Worm (Caenorhabditis elegans): ENCODE measurements around the gene K07F5.17.

K07F5.17 gene

ce11 chrIV:9842071-9842470 lies at the start of gene K07F5.17:
K07F5.17 (plus strand) TSS chrIV:9842371.
- no peak for TF ChIP-seq egrh-3 (GFP tag; IDR thresholded peaks at IDR 0.05)
- TF ChIP-seq F33H1.4 (GFP tag; IDR thresholded peaks at IDR 0.05), result no peak
- TF ChIP-seq lin-26 (GFP tag; IDR thresholded peaks at IDR 0.05), result no peak
- no peak for TF ChIP-seq let-607 (tag; optimal IDR thresholded peaks at IDR 0.05)
- TF ChIP-seq ekl-4 (GFP tag; IDR thresholded peaks at IDR 0.05), result no peak
- TF ChIP-seq pha-4 (tag; optimal IDR thresholded peaks at IDR 0.05), result no peak
- TF ChIP-seq hlh-12 (tag; optimal IDR thresholded peaks at IDR 0.05), result no peak
- TF ChIP-seq ceh-40 (GFP tag; IDR thresholded peaks at IDR 0.05), result no peak
- no peak for TF ChIP-seq aptf-2 (GFP tag; conservative IDR thresholded peaks at IDR 0.05)
- TF ChIP-seq K12H6.12 (tag; optimal IDR thresholded peaks at IDR 0.05), result no peak
- TF ChIP-seq snpc-1.1 (tag; optimal IDR thresholded peaks at IDR 0.05; ENCODE audit: insufficient read depth), result no peak
- TF ChIP-seq somi-1 (GFP tag; optimal IDR thresholded peaks at IDR 0.05), result no peak
- no peak for TF ChIP-seq unc-62 (GFP tag; optimal IDR thresholded peaks at IDR 0.05)
- TF ChIP-seq F23B12.7 (tag; optimal IDR thresholded peaks at IDR 0.05; ENCODE audit: insufficient read depth), result no peak

ce11 chrIV:9795250-9795649 lies 46.9 kb upstream of the K07F5.17 start:
- no peak for TF ChIP-seq nfyb-1 (GFP tag; IDR thresholded peaks at IDR 0.05)
- TF ChIP-seq attf-5 (GFP tag; optimal IDR thresholded peaks at IDR 0.05), result no peak
- no peak for TF ChIP-seq B0336.3 (GFP tag; IDR thresholded peaks at IDR 0.05)

- TF ChIP-seq Y79H2A.3 (GFP tag; conservative IDR thresholded peaks at IDR 0.05) (no peak), hmg-1.2 (GFP tag; IDR thresholded peaks at IDR 0.05) (peak; percentile 8; the same call in 1 of the 2 replicates)
Observed at ce11 chrIV:9796494-9796893, 45.7 kb upstream of the K07F5.17 start, which contains the start of gene pis-1. pis-1 (minus strand) TSS chrIV:9796594.

ce11 chrIV:9797304-9798003 lies 44.7 kb upstream of the K07F5.17 start, which contains the start of gene T13F2.2:
T13F2.2 (minus strand) TSS chrIV:9797354.
- TF ChIP-seq lin-54 (GFP tag; optimal IDR thresholded peaks at IDR 0.05), result peak; percentile 15
- TF ChIP-seq nhr-80 (tag; optimal IDR thresholded peaks at IDR 0.05), result peak; percentile 46
- no peak for TF ChIP-seq hlh-12 (tag; optimal IDR thresholded peaks at IDR 0.05)

- TF ChIP-seq zfh-2 (GFP tag; conservative IDR thresholded peaks at IDR 0.05) (no peak), ceh-91 (GFP tag; IDR thresholded peaks at IDR 0.05) (no peak), nhr-80 (tag; optimal IDR thresholded peaks at IDR 0.05) (peak; percentile 50), Y53G8AR.9 (GFP tag; conservative IDR thresholded peaks at IDR 0.05) (0 out of 2 replicates have a peak, but pooled peaks have one; percentile 8)
Observed at ce11 chrIV:9798307-9798706, 43.9 kb upstream of the K07F5.17 start.

ce11 chrIV:9799129-9799528 lies 43.0 kb upstream of the K07F5.17 start, which contains the start of gene fat-4:
fat-4 (plus strand) TSS chrIV:9799429.
- TF ChIP-seq mel-28 (tag; optimal IDR thresholded peaks at IDR 0.05; ENCODE audit: borderline replicate concordance) (no peak), ztf-18 (tag; optimal IDR thresholded peaks at IDR 0.05) (no peak), nfya-1 (tag; optimal IDR thresholded peaks at IDR 0.05; ENCODE audit: borderline replicate concordance, insufficient read depth) (no peak), lsl-1 (GFP tag; optimal IDR thresholded peaks at IDR 0.05) (no peak), ZK185.1 (tag; optimal IDR thresholded peaks at IDR 0.05; ENCODE audit: poor library complexity, severe bottlenecking) (no peak), B0035.1 (tag; optimal IDR thresholded peaks at IDR 0.05) (no peak), F37B4.10 (GFP tag; IDR thresholded peaks at IDR 0.05) (no peak), somi-1 (GFP tag; optimal IDR thresholded peaks at IDR 0.05) (no peak), nfya-2 (GFP tag; IDR thresholded peaks at IDR 0.05) (no peak), pha-4 (tag; optimal IDR thresholded peaks at IDR 0.05) (no peak), ceh-27 (GFP tag; optimal IDR thresholded peaks at IDR 0.05) (no peak), snpc-1.3 (tag; optimal IDR thresholded peaks at IDR 0.05; ENCODE audit: insufficient read depth) (no peak), hmg-1.2 (GFP tag; IDR thresholded peaks at IDR 0.05) (no peak), nhr-27 (tag; optimal IDR thresholded peaks at IDR 0.05) (no peak), egrh-3 (GFP tag; IDR thresholded peaks at IDR 0.05) (no peak), aptf-3 (GFP tag; IDR thresholded peaks at IDR 0.05) (no peak), rpc-1 (optimal IDR thresholded peaks at IDR 0.05) (no peak), rpc-1 (tag; optimal IDR thresholded peaks at IDR 0.05) (no peak)
